Worm (Caenorhabditis elegans): ENCODE data around the gene symk-1.

Gene symk-1

ce11 chrV:8610633-8611404, 40.7 kb downstream of the symk-1 start, which contains the start of gene fip-4 (continued):
- TF ChIP-seq ama-1 (optimal IDR thresholded peaks at IDR 0.05) (no peak), fkh-10 (GFP tag; optimal IDR thresholded peaks at IDR 0.05) (no peak), ceh-16 (tag; optimal IDR thresholded peaks at IDR 0.05) (no peak), aly-2 (tag; optimal IDR thresholded peaks at IDR 0.05) (no peak), ceh-28 (tag; optimal IDR thresholded peaks at IDR 0.05) (no peak), ceh-82 (tag; optimal IDR thresholded peaks at IDR 0.05) (no peak), fos-1 (tag; optimal IDR thresholded peaks at IDR 0.05) (no peak), elt-2 (tag; optimal IDR thresholded peaks at IDR 0.05) (peak; percentile 73)

ce11 chrV:8615711-8616110, 45.6 kb downstream of the symk-1 start:
- no peak for TF ChIP-seq ztf-11 (tag; optimal IDR thresholded peaks at IDR 0.05)
- TF ChIP-seq nhr-25 (tag; optimal IDR thresholded peaks at IDR 0.05) = peak; percentile 33
- no peak for TF ChIP-seq eor-1 (tag; optimal IDR thresholded peaks at IDR 0.05)
- TF ChIP-seq aly-2 (tag; optimal IDR thresholded peaks at IDR 0.05) = peak; percentile 8
- no peak for TF ChIP-seq nhr-11 (tag; optimal IDR thresholded peaks at IDR 0.05)

ce11 chrV:8618738-8619137, 48.6 kb downstream of the symk-1 start, which contains the start of gene grd-5:
grd-5 (plus strand) TSS chrV:8619032.
- TF ChIP-seq R02D3.7 (tag; optimal IDR thresholded peaks at IDR 0.05) = no peak
- no peak for TF ChIP-seq ztf-11 (tag; optimal IDR thresholded peaks at IDR 0.05)
- no peak for TF ChIP-seq snpc-4 (tag; optimal IDR thresholded peaks at IDR 0.05)
- TF ChIP-seq elt-2 (tag; optimal IDR thresholded peaks at IDR 0.05) = no peak
- peak; percentile 27 for TF ChIP-seq nhr-25 (tag; optimal IDR thresholded peaks at IDR 0.05)
- TF ChIP-seq daf-12 (tag; optimal IDR thresholded peaks at IDR 0.05) = no peak
- no peak for TF ChIP-seq mdl-1 (tag; optimal IDR thresholded peaks at IDR 0.05)
- no peak for TF ChIP-seq egl-5 (tag; optimal IDR thresholded peaks at IDR 0.05)
- TF ChIP-seq fkh-10 (GFP tag; optimal IDR thresholded peaks at IDR 0.05) = no peak
- TF ChIP-seq skn-1 (tag; optimal IDR thresholded peaks at IDR 0.05) = no peak
- peak; percentile 17 for TF ChIP-seq nhr-43 (tag; optimal IDR thresholded peaks at IDR 0.05; ENCODE audit: poor library complexity, severe bottlenecking)
- TF ChIP-seq elt-3 (tag; optimal IDR thresholded peaks at IDR 0.05) = no peak
- TF ChIP-seq tbx-2 (tag; optimal IDR thresholded peaks at IDR 0.05) = no peak
- no peak for TF ChIP-seq nhr-28 (tag; optimal IDR thresholded peaks at IDR 0.05)
- TF ChIP-seq elt-1 (tag; optimal IDR thresholded peaks at IDR 0.05) = peak; percentile 83
- TF ChIP-seq ZK546.5 (tag; optimal IDR thresholded peaks at IDR 0.05) = no peak
- no peak for TF ChIP-seq pha-4 (tag; optimal IDR thresholded peaks at IDR 0.05)
- no peak for TF ChIP-seq jun-1 (tag; optimal IDR thresholded peaks at IDR 0.05)
- no peak for TF ChIP-seq mml-1 (tag; optimal IDR thresholded peaks at IDR 0.05)
- TF ChIP-seq nhr-76 (tag; optimal IDR thresholded peaks at IDR 0.05) = no peak

ce11 chrV:8621213-8621612, 51.1 kb downstream of the symk-1 start, which contains the start of gene idpc-2:
idpc-2 (minus strand) TSS chrV:8621313.
- no peak for TF ChIP-seq nhr-11 (tag; optimal IDR thresholded peaks at IDR 0.05)
- TF ChIP-seq egl-27 (tag; optimal IDR thresholded peaks at IDR 0.05) = no peak
- no peak for TF ChIP-seq sea-2 (GFP tag; optimal IDR thresholded peaks at IDR 0.05)
- no peak for TF ChIP-seq nhr-237 (tag; optimal IDR thresholded peaks at IDR 0.05)
- TF ChIP-seq snpc-4 (tag; optimal IDR thresholded peaks at IDR 0.05) = no peak
- no peak for TF ChIP-seq skn-1 (tag; optimal IDR thresholded peaks at IDR 0.05)
- no peak for TF ChIP-seq tbx-2 (tag; optimal IDR thresholded peaks at IDR 0.05)
- no peak for TF ChIP-seq ceh-16 (tag; optimal IDR thresholded peaks at IDR 0.05)
- no peak for TF ChIP-seq fkh-10 (GFP tag; optimal IDR thresholded peaks at IDR 0.05)
- TF ChIP-seq pqm-1 (tag; optimal IDR thresholded peaks at IDR 0.05) = no peak
- TF ChIP-seq nhr-43 (tag; optimal IDR thresholded peaks at IDR 0.05; ENCODE audit: poor library complexity, severe bottlenecking) = no peak
- TF ChIP-seq lsy-12 (tag; optimal IDR thresholded peaks at IDR 0.05) = no peak
- no peak for TF ChIP-seq ztf-11 (tag; optimal IDR thresholded peaks at IDR 0.05)

- TF ChIP-seq daf-12 (tag; optimal IDR thresholded peaks at IDR 0.05) = no peak
- TF ChIP-seq hmg-11 (tag; optimal IDR thresholded peaks at IDR 0.05) = no peak
- TF ChIP-seq lin-15B (tag; optimal IDR thresholded peaks at IDR 0.05) = no peak
- TF ChIP-seq nhr-25 (tag; optimal IDR thresholded peaks at IDR 0.05) = no peak
- TF ChIP-seq nhr-23 (tag; optimal IDR thresholded peaks at IDR 0.05) = no peak
- no peak for TF ChIP-seq nhr-43 (tag; optimal IDR thresholded peaks at IDR 0.05; ENCODE audit: poor library complexity, severe bottlenecking)
- TF ChIP-seq mdl-1 (tag; optimal IDR thresholded peaks at IDR 0.05) = no peak
- no peak for TF ChIP-seq lsy-12 (tag; optimal IDR thresholded peaks at IDR 0.05)
- no peak for TF ChIP-seq nhr-76 (tag; optimal IDR thresholded peaks at IDR 0.05)
- TF ChIP-seq elt-3 (tag; optimal IDR thresholded peaks at IDR 0.05) = no peak
- no peak for TF ChIP-seq ama-1 (optimal IDR thresholded peaks at IDR 0.05)
- TF ChIP-seq ztf-11 (tag; optimal IDR thresholded peaks at IDR 0.05) = no peak
- no peak for TF ChIP-seq elt-2 (tag; optimal IDR thresholded peaks at IDR 0.05)
- TF ChIP-seq nhr-11 (tag; optimal IDR thresholded peaks at IDR 0.05) = no peak
- no peak for TF ChIP-seq fos-1 (tag; optimal IDR thresholded peaks at IDR 0.05)
- TF ChIP-seq nhr-67 (tag; optimal IDR thresholded peaks at IDR 0.05) = no peak
- no peak for TF ChIP-seq ceh-9 (tag; optimal IDR thresholded peaks at IDR 0.05)
Measured at ce11 chrV:8622314-8622713, 52.2 kb downstream of the symk-1 start, which contains the start of gene F41E6.1. F41E6.1 (plus strand) TSS chrV:8622614.
